Fruit fly (Drosophila melanogaster) whole organism, prepupa: ENCODE measurements around the gene CG14840.

Experiments
- Blimp-1 ChIP-seq: fragments of 200-800 bp; sonication (Bioruptor generic); optimal IDR thresholded peaks from 3 replicates; lab custom pipeline; 2017; ENCODE audit warnings: missing biosample characterization, missing genetic modification characterization, mild to moderate bottlenecking, moderate library complexity, missing genetic modification reagents
- CG10631 ChIP-seq: fragments of 200-800 bp; sonication (Bioruptor generic); optimal IDR thresholded peaks from 2 replicates; lab custom pipeline; 2016; ENCODE audit warnings: missing biosample characterization, missing genetic modification characterization
- CG11294 ChIP-seq: fragments of 200-800 bp; sonication (Bioruptor generic); IDR thresholded peaks from 2 replicates; pipeline ENCODE4 v1.3.6; 2022; ENCODE audit warnings: missing biosample characterization, missing genetic modification characterization
- CG11762 ChIP-seq: fragments of 200-800 bp; sonication (Bioruptor generic); optimal IDR thresholded peaks from 3 replicates; lab custom pipeline; 2016; ENCODE audit warnings: missing biosample characterization, missing genetic modification characterization; ENCODE audit not compliant: insufficient read depth
- CG11902 ChIP-seq: fragments of 200-800 bp; sonication (Bioruptor generic); optimal IDR thresholded peaks from 3 replicates; lab custom pipeline; 2016; ENCODE audit warnings: missing biosample characterization, missing genetic modification characterization
- CG15336 ChIP-seq: fragments of 200-800 bp; sonication (Bioruptor generic); IDR thresholded peaks from 2 replicates; pipeline ENCODE4 v1.3.6; 2022; ENCODE audit warnings: missing biosample characterization, missing genetic modification characterization
- CG1621 ChIP-seq: fragments of 200-800 bp; sonication (Bioruptor generic); optimal IDR thresholded peaks from 3 replicates; lab custom pipeline; 2018; ENCODE audit warnings: missing biosample characterization, mild to moderate bottlenecking, missing genetic modification characterization
- CG3032 ChIP-seq: fragments of 200-800 bp; optimal IDR thresholded peaks from 2 replicates; lab custom pipeline; 2019; ENCODE audit warnings: missing biosample characterization, mild to moderate bottlenecking, missing genetic modification characterization, moderate library complexity
- CG31627 ChIP-seq: fragments of 200-800 bp; sonication (Bioruptor generic); optimal IDR thresholded peaks from 3 replicates; lab custom pipeline; 2016; ENCODE audit warnings: missing biosample characterization, missing genetic modification characterization
- CG34406 ChIP-seq: fragments of 200-800 bp; sonication (Bioruptor generic); optimal IDR thresholded peaks from 3 replicates; lab custom pipeline; 2016; ENCODE audit warnings: missing biosample characterization, missing genetic modification characterization
- CG3919 ChIP-seq: fragments of 200-800 bp; sonication (Bioruptor generic); optimal IDR thresholded peaks from 3 replicates; lab custom pipeline; 2016; ENCODE audit warnings: missing biosample characterization, missing genetic modification characterization
- CG4318 ChIP-seq: fragments of 200-800 bp; sonication (Bioruptor generic); optimal IDR thresholded peaks from 3 replicates; lab custom pipeline; 2017; ENCODE audit warnings: missing biosample characterization, mild to moderate bottlenecking, missing genetic modification characterization
- CG6276 ChIP-seq: fragments of 200-800 bp; sonication (Bioruptor generic); optimal IDR thresholded peaks from 2 replicates; lab custom pipeline; 2017; ENCODE audit warnings: missing biosample characterization, mild to moderate bottlenecking, missing genetic modification characterization
- CG6792 ChIP-seq: fragments of 200-800 bp; sonication (Bioruptor generic); optimal IDR thresholded peaks from 3 replicates; lab custom pipeline; 2016; ENCODE audit warnings: missing biosample characterization, missing genetic modification characterization
- CG6854 ChIP-seq: fragments of 200-800 bp; sonication (Bioruptor generic); optimal IDR thresholded peaks from 2 replicates; lab custom pipeline; 2017; ENCODE audit warnings: missing biosample characterization, mild to moderate bottlenecking, missing genetic modification characterization
- CG7368 ChIP-seq: fragments of 200-800 bp; sonication (Bioruptor generic); optimal IDR thresholded peaks from 3 replicates; lab custom pipeline; 2016; ENCODE audit warnings: missing biosample characterization, missing genetic modification characterization
- CG8119 ChIP-seq: fragments of 200-800 bp; sonication (Bioruptor generic); IDR thresholded peaks from 3 replicates; pipeline ENCODE4 v1.3.6; 2022; ENCODE audit warnings: missing biosample characterization, missing genetic modification characterization
- CG8319 ChIP-seq: fragments of 200-800 bp; sonication (Bioruptor generic); optimal IDR thresholded peaks from 3 replicates; lab custom pipeline; 2016; ENCODE audit warnings: missing biosample characterization, missing genetic modification characterization
- CG9139 ChIP-seq: fragments of 200-800 bp; sonication (Bioruptor generic); optimal IDR thresholded peaks from 3 replicates; lab custom pipeline; 2017; ENCODE audit warnings: missing biosample characterization, mild to moderate bottlenecking, missing genetic modification characterization
- Eip75B ChIP-seq: fragments of 200-800 bp; sonication (Bioruptor generic); optimal IDR thresholded peaks from 3 replicates; lab custom pipeline; 2016; ENCODE audit warnings: missing biosample characterization, missing genetic modification characterization
- Eip78C ChIP-seq: fragments of 200-800 bp; sonication (Bioruptor generic); peaks from one replicate; lab custom pipeline; 2016; ENCODE audit warnings: missing biosample characterization, missing genetic modification characterization
- Eip93F ChIP-seq: fragments of 200-800 bp; sonication (Bioruptor generic); optimal IDR thresholded peaks from 2 replicates; lab custom pipeline; 2016; ENCODE audit warnings: missing biosample characterization, mild to moderate bottlenecking, missing genetic modification characterization
- Ets21C ChIP-seq: fragments of 200-800 bp; sonication (Bioruptor generic); optimal IDR thresholded peaks from 3 replicates; lab custom pipeline; 2016; ENCODE audit warnings: missing biosample characterization, missing genetic modification characterization
- Ets96B ChIP-seq: fragments of 200-800 bp; optimal IDR thresholded peaks from 2 replicates; lab custom pipeline; 2019; ENCODE audit warnings: missing biosample characterization, mild to moderate bottlenecking, missing genetic modification characterization, moderate library complexity
- Gug ChIP-seq: fragments of 200-800 bp; sonication (Bioruptor generic); IDR thresholded peaks from 2 replicates; pipeline ENCODE4 v1.3.6; 2022; ENCODE audit warnings: missing biosample characterization, missing genetic modification characterization
- Hr38 ChIP-seq: sonication (Bioruptor generic); optimal IDR thresholded peaks from 2 replicates; lab custom pipeline; 2016; ENCODE audit warnings: missing biosample characterization, missing genetic modification characterization
- Hr39 ChIP-seq: fragments of 200-800 bp; sonication (Bioruptor generic); optimal IDR thresholded peaks from 2 replicates; lab custom pipeline; 2016; ENCODE audit warnings: missing biosample characterization, missing genetic modification characterization
- Lpt ChIP-seq: fragments of 200-800 bp; sonication (Bioruptor generic); optimal IDR thresholded peaks from 3 replicates; lab custom pipeline; 2016; ENCODE audit warnings: missing biosample characterization, missing genetic modification characterization
- Met ChIP-seq: fragments of 200-800 bp; sonication (Bioruptor generic); optimal IDR thresholded peaks from 3 replicates; lab custom pipeline; 2016; ENCODE audit warnings: missing biosample characterization, missing genetic modification characterization
- OdsH ChIP-seq: fragments of 200-800 bp; sonication (Bioruptor generic); optimal IDR thresholded peaks from 3 replicates; lab custom pipeline; 2016; ENCODE audit warnings: missing biosample characterization, missing genetic modification characterization
- Sox102F ChIP-seq: fragments of 200-800 bp; sonication (Bioruptor generic); optimal IDR thresholded peaks from 2 replicates; lab custom pipeline; 2016; ENCODE audit warnings: missing biosample characterization, mild to moderate bottlenecking, missing genetic modification characterization
- Sox14 ChIP-seq: fragments of 200-800 bp; sonication (Bioruptor generic); optimal IDR thresholded peaks from 3 replicates; lab custom pipeline; 2016; ENCODE audit warnings: missing biosample characterization, missing genetic modification characterization
- Sox15 ChIP-seq: fragments of 200-800 bp; sonication (Bioruptor generic); optimal IDR thresholded peaks from 3 replicates; lab custom pipeline; 2016; ENCODE audit warnings: missing biosample characterization, missing genetic modification characterization
- achi ChIP-seq: fragments of 200-800 bp; sonication (Bioruptor generic); optimal IDR thresholded peaks from 3 replicates; lab custom pipeline; 2016; ENCODE audit warnings: missing biosample characterization, missing genetic modification characterization
- acj6 ChIP-seq: fragments of 200-800 bp; sonication (Bioruptor generic); optimal IDR thresholded peaks from 3 replicates; lab custom pipeline; 2016; ENCODE audit warnings: missing biosample characterization, missing genetic modification characterization
- cyc ChIP-seq: fragments of 200-800 bp; sonication (Bioruptor generic); optimal IDR thresholded peaks from 3 replicates; lab custom pipeline; 2016; ENCODE audit warnings: missing biosample characterization, missing genetic modification characterization
- dac ChIP-seq: fragments of 200-800 bp; sonication (Bioruptor generic); optimal IDR thresholded peaks from 2 replicates; lab custom pipeline; 2017; ENCODE audit warnings: missing biosample characterization, mild to moderate bottlenecking, missing genetic modification characterization
- dsx ChIP-seq: fragments of 200-800 bp; optimal IDR thresholded peaks from 3 replicates; lab custom pipeline; 2019; ENCODE audit warnings: missing biosample characterization, mild to moderate bottlenecking, missing genetic modification characterization, moderate library complexity; ENCODE audit not compliant: poor library complexity, severe bottlenecking
- eg ChIP-seq: fragments of 200-800 bp; sonication (Bioruptor generic); IDR thresholded peaks from 3 replicates; pipeline ENCODE4 v1.3.6; 2022; ENCODE audit warnings: missing biosample characterization, missing genetic modification characterization
- esn ChIP-seq: fragments of 200-800 bp; sonication (Bioruptor generic); optimal IDR thresholded peaks from 2 replicates; lab custom pipeline; 2016; ENCODE audit warnings: missing biosample characterization, mild to moderate bottlenecking, missing genetic modification characterization, moderate library complexity
- fd59A ChIP-seq: fragments of 200-800 bp; sonication (Bioruptor generic); optimal IDR thresholded peaks from 2 replicates; lab custom pipeline; 2017; ENCODE audit warnings: missing biosample characterization, mild to moderate bottlenecking, missing genetic modification characterization, missing genetic modification reagents
- fd85E ChIP-seq: fragments of 200-800 bp; sonication (Bioruptor generic); optimal IDR thresholded peaks from 3 replicates; lab custom pipeline; 2016; ENCODE audit warnings: missing biosample characterization, missing genetic modification characterization
- fkh ChIP-seq: fragments of 200-800 bp; sonication (Bioruptor generic); optimal IDR thresholded peaks from 3 replicates; lab custom pipeline; 2017; ENCODE audit warnings: missing biosample characterization, mild to moderate bottlenecking, missing genetic modification characterization, moderate library complexity
- net ChIP-seq: fragments of 200-800 bp; sonication (Bioruptor generic); optimal IDR thresholded peaks from 3 replicates; lab custom pipeline; 2016; ENCODE audit warnings: missing biosample characterization, missing genetic modification characterization
- pdm3 ChIP-seq: fragments of 200-800 bp; sonication (Bioruptor generic); optimal IDR thresholded peaks from 3 replicates; lab custom pipeline; 2016; ENCODE audit warnings: missing biosample characterization, missing genetic modification characterization
- salr ChIP-seq, 2 experiments: fragments of 200-800 bp; sonication (Bioruptor generic); optimal IDR thresholded peaks; 3 replicates each; lab custom pipeline; 2016 to 2018; ENCODE audit warnings: missing biosample characterization in 2 of 2, missing genetic modification characterization in 2 of 2, mild to moderate bottlenecking in 1 of 2
- ss ChIP-seq, 2 experiments: fragments of 200-800 bp; sonication (Bioruptor generic); optimal IDR thresholded peaks; 2 replicates in 1 of 2; 3 replicates in 1 of 2; lab custom pipeline; 2017 to 2018; ENCODE audit warnings: mild to moderate bottlenecking in 2 of 2, missing biosample characterization in 2 of 2, missing genetic modification characterization in 2 of 2, moderate library complexity in 1 of 2
- svp ChIP-seq: fragments of 200-800 bp; sonication (Bioruptor generic); peaks from one replicate; lab custom pipeline; 2016; ENCODE audit warnings: missing biosample characterization, missing genetic modification characterization
- topi ChIP-seq: fragments of 200-800 bp; sonication (Bioruptor generic); optimal IDR thresholded peaks from 3 replicates; lab custom pipeline; 2016; ENCODE audit warnings: missing biosample characterization, missing genetic modification characterization
- vri ChIP-seq: fragments of 200-800 bp; sonication (Bioruptor generic); optimal IDR thresholded peaks from 3 replicates; lab custom pipeline; 2016; ENCODE audit warnings: missing biosample characterization, mild to moderate bottlenecking, missing genetic modification characterization

Gene CG14840

DNA sequence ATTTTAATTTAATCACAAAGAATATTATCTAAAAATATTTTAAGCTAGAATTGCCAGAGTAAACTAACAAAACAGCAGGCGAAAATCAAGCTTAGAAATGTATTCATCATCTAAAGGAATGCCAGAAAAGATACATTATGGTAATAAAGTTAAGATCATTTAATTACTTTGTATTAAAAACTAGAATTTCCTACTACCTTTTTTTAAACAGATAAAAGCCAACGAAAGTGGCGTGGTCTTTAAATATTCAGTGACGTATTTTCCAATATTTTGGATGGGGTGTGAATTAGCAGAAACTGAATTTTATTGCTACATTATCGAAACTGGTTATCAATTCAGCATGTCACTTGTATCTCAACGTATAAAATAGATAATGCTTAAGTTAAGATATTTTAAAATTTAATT, 31.3 kb upstream of the CG14840 start (continued):
- TF ChIP-seq eg (GFP tag; lab: Robert Waterston, UW) (0 out of 3 replicates have a peak, but pooled peaks have one; percentile 35), fd59A (GFP tag; lab: Kevin White, UChicago) (peak; percentile 38), CG6792 (peak; percentile 34), fkh (GFP tag; lab: Kevin White, UChicago) (no peak), Eip78C (GFP tag; lab: Kevin White, UChicago) (peak; percentile 91), vri (no peak), CG9139 (no peak), CG11294 (no peak)

DNA sequence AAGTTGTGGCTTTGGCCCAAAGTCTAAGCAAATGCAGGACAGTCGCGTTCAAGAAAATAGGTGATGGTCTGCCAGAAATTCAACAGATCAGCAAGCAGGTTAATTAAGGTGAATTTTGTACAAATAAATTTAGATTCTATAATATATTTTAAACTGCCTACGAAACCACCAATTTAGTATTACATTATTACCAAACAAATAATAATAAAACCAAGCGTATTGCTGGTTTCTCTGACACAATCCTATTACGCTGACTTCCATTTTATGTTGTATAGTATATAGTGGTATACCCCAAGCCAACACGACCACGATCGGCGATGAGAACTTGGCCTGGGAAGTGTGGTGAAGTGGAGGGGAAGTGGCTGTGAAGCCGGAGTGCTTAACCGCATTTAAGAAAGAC, 30.4 kb upstream of the CG14840 start:
- TF ChIP-seq Met (GFP tag; lab: Kevin White, UChicago) (peak; percentile 88), CG15336 (GFP tag; lab: Robert Waterston, UW) (peak; percentile 93), esn (GFP tag; lab: Kevin White, UChicago) (peak; percentile 89), dac (GFP tag; lab: Kevin White, UChicago) (peak; percentile 49), salr (GFP tag; optimal IDR thresholded peaks at IDR 0.05; lab: Kevin White, UChicago) (peak; percentile 78 to 80), CG34406 (GFP tag; lab: Kevin White, UChicago) (peak; percentile 77), Blimp-1 (peak; percentile 66), net (GFP tag; lab: Kevin White, UChicago) (peak; percentile 82), fkh (GFP tag; lab: Kevin White, UChicago) (no peak), dsx (GFP tag; lab: Kevin White, UChicago) (peak; percentile 83), vri (peak; percentile 80), CG11762 (GFP tag; lab: Kevin White, UChicago) (peak; percentile 73), Hr39 (peak; percentile 65), CG3919 (GFP tag; lab: Kevin White, UChicago) (peak; percentile 83), fd85E (GFP tag; lab: Kevin White, UChicago) (peak; percentile 22), CG8119 (peak; percentile 92), cyc (peak; percentile 68), CG4318 (GFP tag; lab: Kevin White, UChicago) (peak; percentile 73), OdsH (peak; percentile 82), pdm3 (peak; percentile 74), Gug (GFP tag; lab: Robert Waterston, UW) (peak; percentile 49), CG6792 (peak; percentile 77), Ets21C (GFP tag; lab: Kevin White, UChicago) (peak; percentile 60), CG6276 (peak; percentile 89), Hr38 (GFP tag; lab: Kevin White, UChicago) (no peak), Eip93F (GFP tag; lab: Kevin White, UChicago) (peak; percentile 41), Lpt (GFP tag; lab: Kevin White, UChicago) (peak; percentile 72), Sox102F (GFP tag; lab: Kevin White, UChicago) (peak; percentile 84), CG3032 (tag; lab: Kevin White, UChicago) (peak; percentile 87), CG1621 (peak; percentile 76), Ets96B (peak; percentile 89), CG9139 (peak; percentile 70), CG31627 (GFP tag; lab: Kevin White, UChicago) (peak; percentile 69), fd59A (GFP tag; lab: Kevin White, UChicago) (peak; percentile 81), CG6854 (GFP tag; lab: Kevin White, UChicago) (peak; percentile 85), CG10631 (GFP tag; lab: Kevin White, UChicago) (peak; percentile 78), CG8319 (GFP tag; lab: Kevin White, UChicago) (peak; percentile 51), Eip75B (GFP tag; lab: Kevin White, UChicago) (peak; percentile 79), Sox14 (GFP tag; lab: Kevin White, UChicago) (peak; percentile 78), eg (GFP tag; lab: Robert Waterston, UW) (peak; percentile 87), svp (GFP tag; lab: Kevin White, UChicago) (peak; percentile 95), CG7368 (peak; percentile 75), topi (GFP tag; lab: Kevin White, UChicago) (peak; percentile 78), Sox15 (peak; percentile 48), ss (GFP tag; optimal IDR thresholded peaks at IDR 0.05; lab: Kevin White, UChicago) (peak; percentile 74 to 80), achi (GFP tag; lab: Kevin White, UChicago) (peak; percentile 79), CG11902 (GFP tag; lab: Kevin White, UChicago) (peak; percentile 49), acj6 (peak; percentile 80)
